Fruit fly (Drosophila melanogaster) S2 (cell line): ENCODE data around the gene JIL-1.

Source experiments
- CG8478 ChIP-seq: fragments of >200 bp; optimal IDR thresholded peaks from 2 replicates; lab custom pipeline; 2018
- CTCF ChIP-seq, 2 experiments: fragments of >200 bp; optimal IDR thresholded peaks; 2 replicates each; lab custom pipeline; 2018

dm6 chr3L:11049414-11049813 is 43.6 kb downstream of the JIL-1 start:
- no peak for TF ChIP-seq CG8478 (lab: Kevin White, UChicago)
- no peak for TF ChIP-seq CTCF (optimal IDR thresholded peaks at IDR 0.05; lab: Kevin White, UChicago)
